Fruit fly (Drosophila melanogaster) whole organism, prepupa: Measurements from ENCODE around the gene Bsg.

ENCODE experiments used
- CG10631 ChIP-seq: fragments of 200-800 bp; sonication (Bioruptor generic); optimal IDR thresholded peaks from 2 replicates; lab custom pipeline; 2016; ENCODE audit warnings: missing biosample characterization, missing genetic modification characterization
- CG11902 ChIP-seq: fragments of 200-800 bp; sonication (Bioruptor generic); optimal IDR thresholded peaks from 3 replicates; lab custom pipeline; 2016; ENCODE audit warnings: missing biosample characterization, missing genetic modification characterization
- CG15336 ChIP-seq: fragments of 200-800 bp; sonication (Bioruptor generic); IDR thresholded peaks from 2 replicates; pipeline ENCODE4 v1.3.6; 2022; ENCODE audit warnings: missing biosample characterization, missing genetic modification characterization
- CG3032 ChIP-seq: fragments of 200-800 bp; optimal IDR thresholded peaks from 2 replicates; lab custom pipeline; 2019; ENCODE audit warnings: missing biosample characterization, mild to moderate bottlenecking, missing genetic modification characterization, moderate library complexity
- CG8119 ChIP-seq: fragments of 200-800 bp; sonication (Bioruptor generic); IDR thresholded peaks from 3 replicates; pipeline ENCODE4 v1.3.6; 2022; ENCODE audit warnings: missing biosample characterization, missing genetic modification characterization
- Ets21C ChIP-seq: fragments of 200-800 bp; sonication (Bioruptor generic); optimal IDR thresholded peaks from 3 replicates; lab custom pipeline; 2016; ENCODE audit warnings: missing biosample characterization, missing genetic modification characterization
- Hr39 ChIP-seq: fragments of 200-800 bp; sonication (Bioruptor generic); optimal IDR thresholded peaks from 2 replicates; lab custom pipeline; 2016; ENCODE audit warnings: missing biosample characterization, missing genetic modification characterization
- OdsH ChIP-seq: fragments of 200-800 bp; sonication (Bioruptor generic); optimal IDR thresholded peaks from 3 replicates; lab custom pipeline; 2016; ENCODE audit warnings: missing biosample characterization, missing genetic modification characterization
- eg ChIP-seq: fragments of 200-800 bp; sonication (Bioruptor generic); IDR thresholded peaks from 3 replicates; pipeline ENCODE4 v1.3.6; 2022; ENCODE audit warnings: missing biosample characterization, missing genetic modification characterization
- esn ChIP-seq: fragments of 200-800 bp; sonication (Bioruptor generic); optimal IDR thresholded peaks from 2 replicates; lab custom pipeline; 2016; ENCODE audit warnings: missing biosample characterization, mild to moderate bottlenecking, missing genetic modification characterization, moderate library complexity
- svp ChIP-seq: fragments of 200-800 bp; sonication (Bioruptor generic); peaks from one replicate; lab custom pipeline; 2016; ENCODE audit warnings: missing biosample characterization, missing genetic modification characterization

dm6 chr2L:8104094-8104493, 20.9 kb downstream of the Bsg start:
- no peak for TF ChIP-seq CG3032 (tag; lab: Kevin White, UChicago)
- no peak for TF ChIP-seq eg
- no peak for TF ChIP-seq svp (GFP tag; lab: Kevin White, UChicago)
- TF ChIP-seq Ets21C, result no peak
- no peak for TF ChIP-seq CG8119 (GFP tag; lab: Robert Waterston, UW)
- TF ChIP-seq Hr39 (GFP tag; lab: Kevin White, UChicago), result no peak
- TF ChIP-seq OdsH (GFP tag; lab: Kevin White, UChicago), result no peak
- TF ChIP-seq esn (GFP tag; lab: Kevin White, UChicago), result no peak
- no peak for TF ChIP-seq CG11902 (GFP tag; lab: Kevin White, UChicago)
- no peak for TF ChIP-seq CG15336
- no peak for TF ChIP-seq CG10631 (GFP tag; lab: Kevin White, UChicago)
